Worm (Caenorhabditis elegans) whole organism, L4/young adult: ENCODE measurements around the gene F42C5.5.
A peak's percentile ranks its signal among the peaks of the same experiment; 100 is the strongest.

Experiments
- W03F9.2 ChIP-seq: fragments of 150-350 bp; optimal IDR thresholded peaks from 2 replicates; lab custom pipeline; 2014; ENCODE audit warnings: missing biosample characterization, missing genetic modification characterization
- dao-5 ChIP-seq: sonication (generic microtip); optimal IDR thresholded peaks from 2 replicates; lab custom pipeline; 2016; ENCODE audit warnings: missing genotype, missing genetic modification characterization, moderate library complexity, missing compliant biosample characterization
- him-1 ChIP-seq: sonication (generic microtip); optimal IDR thresholded peaks from 2 replicates; lab custom pipeline; 2016; ENCODE audit warnings: missing genotype, missing genetic modification reagents, missing genetic modification characterization, missing compliant biosample characterization

Gene F42C5.5

ce11 chrIV:7317829-7318529, 24.0 kb upstream of the F42C5.5 start:
- TF ChIP-seq him-1 (tag; lab: Kevin White, UChicago) (no peak), dao-5 (tag; lab: Kevin White, UChicago) (no peak), W03F9.2 (tag; lab: Kevin White, UChicago) (no peak)

ce11 chrIV:7316613-7317153, 22.7 kb upstream of the F42C5.5 start, which contains the start of gene F42C5.9:
Gene F42C5.9, minus strand, starts transcription at chrIV:7317103.
- TF ChIP-seq W03F9.2 (tag; lab: Kevin White, UChicago) (peak; percentile 61), him-1 (tag; lab: Kevin White, UChicago) (no peak)

ce11 chrIV:7313962-7314361, 19.9 kb upstream of the F42C5.5 start:
- TF ChIP-seq dao-5 (tag; lab: Kevin White, UChicago) (no peak), W03F9.2 (tag; lab: Kevin White, UChicago) (peak; percentile 57)

- TF ChIP-seq him-1 (tag; lab: Kevin White, UChicago) (no peak), W03F9.2 (tag; lab: Kevin White, UChicago) (no peak), dao-5 (tag; lab: Kevin White, UChicago) (no peak)
These were observed 19.4 kb upstream of the F42C5.5 start, which contains the start of gene rps-8 for ce11 chrIV:7313397-7313910. Gene rps-8, minus strand, starts transcription at chrIV:7313860.

ce11 chrIV:7312620-7313194, 18.7 kb upstream of the F42C5.5 start:
- no peak for TF ChIP-seq W03F9.2 (tag; lab: Kevin White, UChicago)
- TF ChIP-seq dao-5 (tag; lab: Kevin White, UChicago) = no peak
- no peak for TF ChIP-seq him-1 (tag; lab: Kevin White, UChicago)

- TF ChIP-seq W03F9.2 (tag; lab: Kevin White, UChicago) (no peak), dao-5 (tag; lab: Kevin White, UChicago) (no peak), him-1 (tag; lab: Kevin White, UChicago) (no peak)
These were observed 16.8 kb upstream of the F42C5.5 start for ce11 chrIV:7310842-7311241.

ce11 chrIV:7310410-7310809, 16.4 kb upstream of the F42C5.5 start, which contains the start of gene grl-4:
Gene grl-4, minus strand, starts transcription at chrIV:7310760.
- TF ChIP-seq him-1 (tag; lab: Kevin White, UChicago) (no peak), W03F9.2 (tag; lab: Kevin White, UChicago) (no peak), dao-5 (tag; lab: Kevin White, UChicago) (no peak)

ce11 chrIV:7309678-7310077, 15.7 kb upstream of the F42C5.5 start:
- TF ChIP-seq him-1 (tag; lab: Kevin White, UChicago) = no peak
- TF ChIP-seq dao-5 (tag; lab: Kevin White, UChicago) = no peak
- TF ChIP-seq W03F9.2 (tag; lab: Kevin White, UChicago) = no peak

- TF ChIP-seq him-1 (tag; lab: Kevin White, UChicago) (no peak), W03F9.2 (tag; lab: Kevin White, UChicago) (no peak), dao-5 (tag; lab: Kevin White, UChicago) (no peak)
These were observed 15.0 kb upstream of the F42C5.5 start, which contains the start of gene F42C5.6 for ce11 chrIV:7308974-7309373. Gene F42C5.6, minus strand, starts transcription at chrIV:7309074.

- no peak for TF ChIP-seq dao-5 (tag; lab: Kevin White, UChicago)
- TF ChIP-seq him-1 (tag; lab: Kevin White, UChicago) = no peak
- no peak for TF ChIP-seq W03F9.2 (tag; lab: Kevin White, UChicago)
These were observed 11.3 kb upstream of the F42C5.5 start, which contains the start of gene npr-27 for ce11 chrIV:7305325-7305724. Gene npr-27, plus strand, starts transcription at chrIV:7305625.

ce11 chrIV:7301481-7301880, 7.5 kb upstream of the F42C5.5 start:
- TF ChIP-seq dao-5 (tag; lab: Kevin White, UChicago) (no peak), W03F9.2 (tag; lab: Kevin White, UChicago) (no peak), him-1 (tag; lab: Kevin White, UChicago) (no peak)

ce11 chrIV:7291957-7292356, 2.1 kb downstream of the F42C5.5 start, which contains the start of gene F42C5.4:
Gene F42C5.4, minus strand, starts transcription at chrIV:7292127.
- no peak for TF ChIP-seq dao-5 (tag; lab: Kevin White, UChicago)
- no peak for TF ChIP-seq him-1 (tag; lab: Kevin White, UChicago)
- no peak for TF ChIP-seq W03F9.2 (tag; lab: Kevin White, UChicago)

ce11 chrIV:7291066-7291465, 3.0 kb downstream of the F42C5.5 start:
- TF ChIP-seq W03F9.2 (tag; lab: Kevin White, UChicago) = no peak
- TF ChIP-seq him-1 (tag; lab: Kevin White, UChicago) = no peak
- no peak for TF ChIP-seq dao-5 (tag; lab: Kevin White, UChicago)
